Worm (Caenorhabditis elegans): ENCODE data around the gene lin-52.
A peak's percentile ranks its signal among the peaks of the same experiment; 100 is the strongest.

DNA sequence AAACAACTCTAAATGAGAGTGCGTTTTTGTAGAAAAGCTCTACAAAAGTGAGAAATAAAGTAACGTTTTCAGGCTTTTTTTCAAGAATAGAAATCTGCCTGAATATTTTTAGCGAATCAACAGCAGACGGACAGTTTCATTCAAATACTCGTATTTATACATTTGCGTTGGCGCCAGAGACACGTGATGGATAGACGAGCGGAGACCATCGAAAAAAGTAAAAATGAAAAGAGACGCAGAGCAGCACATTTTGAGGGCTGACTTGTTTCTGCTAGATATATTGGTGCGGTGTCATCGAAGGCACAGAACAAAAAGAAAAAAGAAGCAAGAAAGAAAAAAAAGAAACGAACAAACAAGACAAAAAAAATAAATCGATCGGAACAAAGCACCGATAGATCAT lies 1.5 kb upstream of the lin-52 start:
- TF ChIP-seq aly-2 (tag; optimal IDR thresholded peaks at IDR 0.05) (no peak), fkh-10 (GFP tag; optimal IDR thresholded peaks at IDR 0.05) (no peak), skn-1 (tag; optimal IDR thresholded peaks at IDR 0.05) (peak; percentile 3), elt-2 (tag; optimal IDR thresholded peaks at IDR 0.05) (peak; percentile 27), egl-27 (tag; optimal IDR thresholded peaks at IDR 0.05) (no peak), R02D3.7 (tag; optimal IDR thresholded peaks at IDR 0.05) (no peak), mml-1 (tag; optimal IDR thresholded peaks at IDR 0.05) (no peak), elt-3 (tag; optimal IDR thresholded peaks at IDR 0.05) (no peak)

Measured in whole organism, L3 larva.